Worm (Caenorhabditis elegans): ENCODE measurements around the gene srh-214.

DNA sequence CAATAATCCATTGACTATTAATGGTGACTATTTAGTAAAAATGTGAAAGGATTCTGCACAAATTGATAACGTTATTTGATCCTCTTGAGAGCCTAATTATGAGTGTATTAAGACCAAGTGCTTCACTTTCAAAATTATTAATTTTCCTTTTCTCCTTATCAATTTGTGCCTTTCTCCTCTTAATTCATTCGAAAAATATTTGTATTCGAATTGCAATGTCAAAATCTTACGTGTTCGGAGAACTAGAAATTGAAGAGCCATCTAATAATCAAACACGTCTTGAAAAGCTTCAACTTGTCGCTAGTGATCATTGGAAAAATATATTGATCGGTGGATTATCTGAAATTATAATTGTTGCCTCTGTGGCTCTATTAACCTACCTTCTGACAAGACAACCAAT, 18.9 kb upstream of the srh-214 start, which contains the start of the genes clec-36 and clec-26:
- TF ChIP-seq snpc-4 (tag; optimal IDR thresholded peaks at IDR 0.05) (no peak), aly-2 (tag; optimal IDR thresholded peaks at IDR 0.05) (no peak), ZK546.5 (tag; optimal IDR thresholded peaks at IDR 0.05) (no peak), nhr-28 (tag; optimal IDR thresholded peaks at IDR 0.05) (no peak), ztf-4 (tag; optimal IDR thresholded peaks at IDR 0.05) (no peak), skn-1 (tag; optimal IDR thresholded peaks at IDR 0.05) (no peak), ceh-82 (tag; optimal IDR thresholded peaks at IDR 0.05) (no peak), nhr-237 (tag; optimal IDR thresholded peaks at IDR 0.05) (no peak), elt-3 (tag; optimal IDR thresholded peaks at IDR 0.05) (no peak)

Data from whole organism, L3 larva.